Fruit fly (Drosophila melanogaster) whole organism, prepupa: ENCODE data around the gene Rtca.

Source experiments
- Blimp-1 ChIP-seq: fragments of 200-800 bp; sonication (Bioruptor generic); optimal IDR thresholded peaks from 3 replicates; lab custom pipeline; 2017; ENCODE audit warnings: missing biosample characterization, missing genetic modification characterization, mild to moderate bottlenecking, moderate library complexity, missing genetic modification reagents
- CG10631 ChIP-seq: fragments of 200-800 bp; sonication (Bioruptor generic); optimal IDR thresholded peaks from 2 replicates; lab custom pipeline; 2016; ENCODE audit warnings: missing biosample characterization, missing genetic modification characterization
- CG10669 ChIP-seq: fragments of 200-800 bp; sonication (Bioruptor generic); optimal IDR thresholded peaks from 3 replicates; lab custom pipeline; 2018; ENCODE audit warnings: missing biosample characterization, mild to moderate bottlenecking, missing genetic modification characterization, moderate library complexity
- CG11762 ChIP-seq: fragments of 200-800 bp; sonication (Bioruptor generic); optimal IDR thresholded peaks from 3 replicates; lab custom pipeline; 2016; ENCODE audit warnings: missing biosample characterization, missing genetic modification characterization; ENCODE audit not compliant: insufficient read depth
- CG15336 ChIP-seq: fragments of 200-800 bp; sonication (Bioruptor generic); IDR thresholded peaks from 2 replicates; pipeline ENCODE4 v1.3.6; 2022; ENCODE audit warnings: missing biosample characterization, missing genetic modification characterization
- CG16779 ChIP-seq: fragments of 200-800 bp; sonication (Bioruptor generic); optimal IDR thresholded peaks from 3 replicates; lab custom pipeline; 2017; ENCODE audit warnings: missing biosample characterization, mild to moderate bottlenecking, missing genetic modification characterization
- CG3032 ChIP-seq: fragments of 200-800 bp; optimal IDR thresholded peaks from 2 replicates; lab custom pipeline; 2019; ENCODE audit warnings: missing biosample characterization, mild to moderate bottlenecking, missing genetic modification characterization, moderate library complexity
- CG31627 ChIP-seq: fragments of 200-800 bp; sonication (Bioruptor generic); optimal IDR thresholded peaks from 3 replicates; lab custom pipeline; 2016; ENCODE audit warnings: missing biosample characterization, missing genetic modification characterization
- CG32006 ChIP-seq: fragments of 200-800 bp; sonication (Bioruptor generic); optimal IDR thresholded peaks from 3 replicates; lab custom pipeline; 2017; ENCODE audit warnings: missing biosample characterization, mild to moderate bottlenecking, missing genetic modification characterization
- CG34406 ChIP-seq: fragments of 200-800 bp; sonication (Bioruptor generic); optimal IDR thresholded peaks from 3 replicates; lab custom pipeline; 2016; ENCODE audit warnings: missing biosample characterization, missing genetic modification characterization
- CG4318 ChIP-seq: fragments of 200-800 bp; sonication (Bioruptor generic); optimal IDR thresholded peaks from 3 replicates; lab custom pipeline; 2017; ENCODE audit warnings: missing biosample characterization, mild to moderate bottlenecking, missing genetic modification characterization
- CG6792 ChIP-seq: fragments of 200-800 bp; sonication (Bioruptor generic); optimal IDR thresholded peaks from 3 replicates; lab custom pipeline; 2016; ENCODE audit warnings: missing biosample characterization, missing genetic modification characterization
- CG6808 ChIP-seq: fragments of 200-800 bp; sonication (Bioruptor generic); optimal IDR thresholded peaks from 3 replicates; lab custom pipeline; 2017; ENCODE audit warnings: missing biosample characterization, missing genetic modification characterization, mild to moderate bottlenecking, moderate library complexity, missing genetic modification reagents
- CG6854 ChIP-seq: fragments of 200-800 bp; sonication (Bioruptor generic); optimal IDR thresholded peaks from 2 replicates; lab custom pipeline; 2017; ENCODE audit warnings: missing biosample characterization, mild to moderate bottlenecking, missing genetic modification characterization
- CG8119 ChIP-seq: fragments of 200-800 bp; sonication (Bioruptor generic); IDR thresholded peaks from 3 replicates; pipeline ENCODE4 v1.3.6; 2022; ENCODE audit warnings: missing biosample characterization, missing genetic modification characterization
- CG8319 ChIP-seq: fragments of 200-800 bp; sonication (Bioruptor generic); optimal IDR thresholded peaks from 3 replicates; lab custom pipeline; 2016; ENCODE audit warnings: missing biosample characterization, missing genetic modification characterization
- CG8632 ChIP-seq: fragments of 200-800 bp; sonication (Bioruptor generic); optimal IDR thresholded peaks from 3 replicates; lab custom pipeline; 2016; ENCODE audit warnings: missing biosample characterization, missing genetic modification characterization
- CG9139 ChIP-seq: fragments of 200-800 bp; sonication (Bioruptor generic); optimal IDR thresholded peaks from 3 replicates; lab custom pipeline; 2017; ENCODE audit warnings: missing biosample characterization, mild to moderate bottlenecking, missing genetic modification characterization
- Eip78C ChIP-seq: fragments of 200-800 bp; sonication (Bioruptor generic); peaks from one replicate; lab custom pipeline; 2016; ENCODE audit warnings: missing biosample characterization, missing genetic modification characterization
- Eip93F ChIP-seq: fragments of 200-800 bp; sonication (Bioruptor generic); optimal IDR thresholded peaks from 2 replicates; lab custom pipeline; 2016; ENCODE audit warnings: missing biosample characterization, mild to moderate bottlenecking, missing genetic modification characterization
- Ets21C ChIP-seq: fragments of 200-800 bp; sonication (Bioruptor generic); optimal IDR thresholded peaks from 3 replicates; lab custom pipeline; 2016; ENCODE audit warnings: missing biosample characterization, missing genetic modification characterization
- Ets96B ChIP-seq: fragments of 200-800 bp; optimal IDR thresholded peaks from 2 replicates; lab custom pipeline; 2019; ENCODE audit warnings: missing biosample characterization, mild to moderate bottlenecking, missing genetic modification characterization, moderate library complexity
- Hr38 ChIP-seq: sonication (Bioruptor generic); optimal IDR thresholded peaks from 2 replicates; lab custom pipeline; 2016; ENCODE audit warnings: missing biosample characterization, missing genetic modification characterization
- Hr39 ChIP-seq: fragments of 200-800 bp; sonication (Bioruptor generic); optimal IDR thresholded peaks from 2 replicates; lab custom pipeline; 2016; ENCODE audit warnings: missing biosample characterization, missing genetic modification characterization
- Hr4 ChIP-seq: fragments of 200-800 bp; sonication (Bioruptor generic); optimal IDR thresholded peaks from 3 replicates; lab custom pipeline; 2016; ENCODE audit warnings: missing biosample characterization, missing genetic modification characterization
- Lpt ChIP-seq: fragments of 200-800 bp; sonication (Bioruptor generic); optimal IDR thresholded peaks from 3 replicates; lab custom pipeline; 2016; ENCODE audit warnings: missing biosample characterization, missing genetic modification characterization
- Met ChIP-seq: fragments of 200-800 bp; sonication (Bioruptor generic); optimal IDR thresholded peaks from 3 replicates; lab custom pipeline; 2016; ENCODE audit warnings: missing biosample characterization, missing genetic modification characterization
- OdsH ChIP-seq: fragments of 200-800 bp; sonication (Bioruptor generic); optimal IDR thresholded peaks from 3 replicates; lab custom pipeline; 2016; ENCODE audit warnings: missing biosample characterization, missing genetic modification characterization
- Sox102F ChIP-seq: fragments of 200-800 bp; sonication (Bioruptor generic); optimal IDR thresholded peaks from 2 replicates; lab custom pipeline; 2016; ENCODE audit warnings: missing biosample characterization, mild to moderate bottlenecking, missing genetic modification characterization
- Sox15 ChIP-seq: fragments of 200-800 bp; sonication (Bioruptor generic); optimal IDR thresholded peaks from 3 replicates; lab custom pipeline; 2016; ENCODE audit warnings: missing biosample characterization, missing genetic modification characterization
- achi ChIP-seq: fragments of 200-800 bp; sonication (Bioruptor generic); optimal IDR thresholded peaks from 3 replicates; lab custom pipeline; 2016; ENCODE audit warnings: missing biosample characterization, missing genetic modification characterization
- acj6 ChIP-seq: fragments of 200-800 bp; sonication (Bioruptor generic); optimal IDR thresholded peaks from 3 replicates; lab custom pipeline; 2016; ENCODE audit warnings: missing biosample characterization, missing genetic modification characterization
- cyc ChIP-seq: fragments of 200-800 bp; sonication (Bioruptor generic); optimal IDR thresholded peaks from 3 replicates; lab custom pipeline; 2016; ENCODE audit warnings: missing biosample characterization, missing genetic modification characterization
- dac ChIP-seq: fragments of 200-800 bp; sonication (Bioruptor generic); optimal IDR thresholded peaks from 2 replicates; lab custom pipeline; 2017; ENCODE audit warnings: missing biosample characterization, mild to moderate bottlenecking, missing genetic modification characterization
- dsx ChIP-seq: fragments of 200-800 bp; optimal IDR thresholded peaks from 3 replicates; lab custom pipeline; 2019; ENCODE audit warnings: missing biosample characterization, mild to moderate bottlenecking, missing genetic modification characterization, moderate library complexity; ENCODE audit not compliant: poor library complexity, severe bottlenecking
- eg ChIP-seq: fragments of 200-800 bp; sonication (Bioruptor generic); IDR thresholded peaks from 3 replicates; pipeline ENCODE4 v1.3.6; 2022; ENCODE audit warnings: missing biosample characterization, missing genetic modification characterization
- esn ChIP-seq: fragments of 200-800 bp; sonication (Bioruptor generic); optimal IDR thresholded peaks from 2 replicates; lab custom pipeline; 2016; ENCODE audit warnings: missing biosample characterization, mild to moderate bottlenecking, missing genetic modification characterization, moderate library complexity
- fd85E ChIP-seq: fragments of 200-800 bp; sonication (Bioruptor generic); optimal IDR thresholded peaks from 3 replicates; lab custom pipeline; 2016; ENCODE audit warnings: missing biosample characterization, missing genetic modification characterization
- net ChIP-seq: fragments of 200-800 bp; sonication (Bioruptor generic); optimal IDR thresholded peaks from 3 replicates; lab custom pipeline; 2016; ENCODE audit warnings: missing biosample characterization, missing genetic modification characterization
- salr ChIP-seq, 2 experiments: fragments of 200-800 bp; sonication (Bioruptor generic); optimal IDR thresholded peaks; 3 replicates each; lab custom pipeline; 2016 to 2018; ENCODE audit warnings: missing biosample characterization in 2 of 2, missing genetic modification characterization in 2 of 2, mild to moderate bottlenecking in 1 of 2
- spab ChIP-seq: fragments of 200-800 bp; sonication (Bioruptor generic); optimal IDR thresholded peaks from 2 replicates; lab custom pipeline; 2017; ENCODE audit warnings: missing biosample characterization, mild to moderate bottlenecking, missing genetic modification characterization, missing genetic modification reagents
- ss ChIP-seq, 2 experiments: fragments of 200-800 bp; sonication (Bioruptor generic); optimal IDR thresholded peaks; 2 replicates in 1 of 2; 3 replicates in 1 of 2; lab custom pipeline; 2017 to 2018; ENCODE audit warnings: mild to moderate bottlenecking in 2 of 2, missing biosample characterization in 2 of 2, missing genetic modification characterization in 2 of 2, moderate library complexity in 1 of 2
- svp ChIP-seq: fragments of 200-800 bp; sonication (Bioruptor generic); peaks from one replicate; lab custom pipeline; 2016; ENCODE audit warnings: missing biosample characterization, missing genetic modification characterization
- topi ChIP-seq: fragments of 200-800 bp; sonication (Bioruptor generic); optimal IDR thresholded peaks from 3 replicates; lab custom pipeline; 2016; ENCODE audit warnings: missing biosample characterization, missing genetic modification characterization

Rtca gene

dm6 chrX:2075846-2076377 lies 3.7 kb downstream of the Rtca start, which contains the start of gene CG4045:
TSS of gene CG4045 (minus strand) at chrX:2075900.
- TF ChIP-seq CG11762 (GFP tag; lab: Kevin White, UChicago) (no peak), Eip78C (peak; percentile 33), CG32006 (GFP tag; lab: Kevin White, UChicago) (no peak), Met (GFP tag; lab: Kevin White, UChicago) (no peak), Ets21C (GFP tag; lab: Kevin White, UChicago) (no peak), Ets96B (tag; lab: Kevin White, UChicago) (no peak), Hr38 (GFP tag; lab: Kevin White, UChicago) (no peak), CG8632 (GFP tag; lab: Kevin White, UChicago) (no peak), CG10631 (GFP tag; lab: Kevin White, UChicago) (no peak), svp (GFP tag; lab: Kevin White, UChicago) (peak; percentile 73), OdsH (GFP tag; lab: Kevin White, UChicago) (peak; percentile 1), eg (no peak), Hr39 (GFP tag; lab: Kevin White, UChicago) (no peak), spab (no peak), Sox102F (GFP tag; lab: Kevin White, UChicago) (no peak), CG15336 (peak; percentile 9; the same call in 1 of the 2 replicates), Blimp-1 (no peak), Lpt (no peak), topi (GFP tag; lab: Kevin White, UChicago) (peak; percentile 2), CG31627 (no peak), esn (GFP tag; lab: Kevin White, UChicago) (no peak), CG6792 (GFP tag; lab: Kevin White, UChicago) (no peak), CG3032 (tag; lab: Kevin White, UChicago) (peak; percentile 30), dac (GFP tag; lab: Kevin White, UChicago) (no peak), net (no peak), CG34406 (no peak)
- TF ChIP-seq, all 60 proteins: peak for 6

DNA sequence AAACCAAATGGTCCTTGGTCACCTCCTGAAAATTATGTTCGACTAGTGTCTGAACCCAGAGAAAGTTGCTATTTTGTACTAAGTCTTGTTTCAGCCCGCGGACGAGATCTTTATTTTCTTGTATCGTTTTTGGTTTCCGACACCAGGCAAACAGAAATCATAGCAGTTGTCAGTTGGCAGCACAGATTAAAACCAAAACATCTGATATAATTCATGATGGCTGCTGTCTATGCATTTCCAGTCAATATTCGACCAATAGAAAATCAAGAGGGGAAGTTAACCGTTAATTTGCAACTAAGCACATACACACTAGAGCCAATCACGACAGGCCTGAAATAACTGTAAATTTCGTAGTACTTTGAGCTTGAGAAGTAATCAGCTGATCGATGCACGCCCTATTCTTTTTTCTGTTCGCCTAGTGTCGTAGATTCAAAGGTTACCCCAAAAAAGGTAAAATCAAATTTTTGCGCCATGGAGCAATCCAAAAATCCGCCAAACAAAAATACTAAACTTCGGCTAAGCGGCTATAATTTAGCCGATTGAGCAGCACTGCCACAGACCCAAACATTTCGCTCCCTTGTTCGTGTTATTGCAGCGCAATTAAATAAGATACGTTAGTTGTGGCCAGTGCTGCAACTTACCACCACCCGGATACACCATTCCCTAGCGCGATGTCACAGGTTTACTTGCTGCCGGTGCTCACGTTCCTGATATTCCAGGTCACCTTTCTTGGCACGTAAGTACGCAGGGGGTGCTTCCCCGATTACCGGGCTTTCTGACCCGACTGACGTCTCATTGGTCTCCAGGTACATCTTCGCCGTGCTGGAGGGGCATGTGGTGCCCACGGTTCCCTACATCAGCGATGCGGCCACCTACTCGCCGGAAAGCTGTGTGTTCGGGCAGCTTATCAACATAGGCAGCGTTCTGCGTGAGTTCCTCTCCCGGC lies 4.5 kb downstream of the Rtca start, which contains the start of gene CG4025:
CG4025 (plus strand) TSS at position 555 of the 946 bp plus-strand sequence.
- TF ChIP-seq Hr39 (GFP tag; lab: Kevin White, UChicago) = no peak
- TF ChIP-seq svp (GFP tag; lab: Kevin White, UChicago) = no peak
- no peak for TF ChIP-seq dac (GFP tag; lab: Kevin White, UChicago)
- TF ChIP-seq acj6 (GFP tag; lab: Kevin White, UChicago) = no peak
- TF ChIP-seq Blimp-1 = no peak
- TF ChIP-seq CG6808 (GFP tag; lab: Kevin White, UChicago) = no peak
- no peak for TF ChIP-seq spab
- no peak for TF ChIP-seq Eip78C
- TF ChIP-seq cyc (GFP tag; lab: Kevin White, UChicago) = no peak
- no peak for TF ChIP-seq CG31627
- no peak for TF ChIP-seq CG16779 (tag; lab: Kevin White, UChicago)
- TF ChIP-seq fd85E (GFP tag; lab: Kevin White, UChicago) = no peak
- no peak for TF ChIP-seq CG34406
- no peak for TF ChIP-seq eg
- no peak for TF ChIP-seq Lpt
- TF ChIP-seq Eip93F (GFP tag; lab: Kevin White, UChicago) = no peak
- TF ChIP-seq Ets96B (tag; lab: Kevin White, UChicago) = no peak
- TF ChIP-seq CG4318 = no peak

dm6 chrX:2080367-2080927 lies 8.2 kb downstream of the Rtca start, which contains the start of the genes CG16903 and Unc-76:
TSS of gene CG16903 (minus strand) at chrX:2080405.
TSS of gene Unc-76 (plus strand) at chrX:2080610.
- TF ChIP-seq dac (GFP tag; lab: Kevin White, UChicago) (no peak), Sox15 (GFP tag; lab: Kevin White, UChicago) (no peak), CG8319 (GFP tag; lab: Kevin White, UChicago) (no peak), dsx (GFP tag; lab: Kevin White, UChicago) (peak; percentile 59), CG8119 (GFP tag; lab: Robert Waterston, UW) (peak; percentile 34; the same call in 1 of the 3 replicates), achi (no peak), salr (GFP tag; optimal IDR thresholded peaks at IDR 0.05; lab: Kevin White, UChicago) (peak in 1 of 2 experiments; percentile 2), Hr4 (GFP tag; lab: Kevin White, UChicago) (no peak), CG34406 (no peak), esn (GFP tag; lab: Kevin White, UChicago) (peak; percentile 17), CG3032 (tag; lab: Kevin White, UChicago) (peak; percentile 27), Hr39 (GFP tag; lab: Kevin White, UChicago) (no peak), CG10669 (GFP tag; lab: Kevin White, UChicago) (no peak), CG6854 (GFP tag; lab: Kevin White, UChicago) (peak; percentile 85), svp (GFP tag; lab: Kevin White, UChicago) (peak; percentile 70), ss (GFP tag; optimal IDR thresholded peaks at IDR 0.05; lab: Kevin White, UChicago) (peak; percentile 41 to 54), CG9139 (no peak), spab (no peak), CG31627 (no peak)
